Worm (Caenorhabditis elegans) whole organism, mixed stage, embryonic: ENCODE data around the gene R148.8.

ENCODE experiments used
- nhr-28 ChIP-seq: fragments of 150-350 bp; optimal IDR thresholded peaks from 2 replicates; lab custom pipeline; 2014; ENCODE audit warnings: missing biosample characterization, missing genetic modification characterization
- nhr-76 ChIP-seq: sonication (generic microtip); optimal IDR thresholded peaks from 2 replicates; lab custom pipeline; 2017; ENCODE audit warnings: missing biosample characterization, missing genetic modification characterization
- snpc-4 ChIP-seq: fragments of 150-350 bp; optimal IDR thresholded peaks from 2 replicates; lab custom pipeline; 2014; ENCODE audit warnings: missing biosample characterization, missing genetic modification characterization

DNA sequence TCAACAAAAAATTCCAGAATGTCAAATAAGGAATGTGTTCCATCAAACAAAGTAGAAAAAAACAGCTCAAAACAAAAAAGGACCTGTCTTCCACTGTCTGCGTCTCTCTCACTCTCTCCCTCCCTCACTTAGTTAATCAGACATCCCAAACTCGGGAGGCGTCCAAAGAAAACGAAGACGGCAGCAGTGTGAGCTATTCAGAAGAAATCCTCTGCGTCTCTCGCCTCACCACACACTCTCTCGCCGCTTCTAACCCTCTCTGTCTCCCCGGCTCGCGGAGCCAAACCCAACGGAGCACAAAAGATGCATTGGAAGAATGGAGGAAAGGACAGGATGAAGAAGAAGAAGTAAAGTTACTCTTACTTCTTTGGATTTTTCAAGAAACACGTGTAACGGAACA lies 29.0 kb downstream of the R148.8 start:
- TF ChIP-seq nhr-28 (tag; lab: Kevin White, UChicago) (no peak), nhr-76 (tag; lab: Kevin White, UChicago) (no peak), snpc-4 (tag; lab: Kevin White, UChicago) (no peak)
